ENCODE assay signal across 4 worm cellular contexts in genomic region chrII:14427714-14428113, ce11.
TF ChIP-seq lines count a peak whose summit lies in the region.

No protein-coding gene starts in this region.

TF ChIP-seq in whole organism, L1 larva, 84 proteins besides CTCF, POLR2A, EP300 and RAD21:
- TF ChIP-seq ztf-4 (tag; optimal IDR thresholded peaks at IDR 0.05; lab: Kevin White, UChicago) (no peak), lin-14 (GFP tag; optimal IDR thresholded peaks at IDR 0.05; lab: Kevin White, UChicago) (peak; percentile 56), C34B4.2 (tag; optimal IDR thresholded peaks at IDR 0.05; lab: Kevin White, UChicago) (no peak), unc-86 (tag; optimal IDR thresholded peaks at IDR 0.05; lab: Kevin White, UChicago) (no peak), unc-30 (tag; optimal IDR thresholded peaks at IDR 0.05; lab: Kevin White, UChicago) (peak; percentile 52)

TF ChIP-seq in whole organism, L4 larva, 104 proteins besides CTCF, POLR2A, EP300 and RAD21:
- peak; percentile 36 for TF ChIP-seq aha-1 (tag; lab: Kevin White, UChicago)
- TF ChIP-seq nhr-102 (tag; optimal IDR thresholded peaks at IDR 0.05; lab: Kevin White, UChicago) = no peak
- TF ChIP-seq ceh-32 (tag; optimal IDR thresholded peaks at IDR 0.05; lab: Kevin White, UChicago; ENCODE audit: poor library complexity) = no peak
- TF ChIP-seq zip-11 (GFP tag; IDR thresholded peaks at IDR 0.05; lab: Robert Waterston, UW) = no peak
- TF ChIP-seq saeg-2 (GFP tag; IDR thresholded peaks at IDR 0.05; lab: Robert Waterston, UW) = no peak

TF ChIP-seq in whole organism, late embryonic, 69 proteins besides CTCF, POLR2A, EP300 and RAD21:
- peak; percentile 43 for TF ChIP-seq unc-42 (tag; optimal IDR thresholded peaks at IDR 0.05; lab: Kevin White, UChicago)
- no peak for TF ChIP-seq ceh-24 (tag; optimal IDR thresholded peaks at IDR 0.05; lab: Kevin White, UChicago)

TF ChIP-seq in whole organism, mixed stage, embryonic, 35 proteins besides CTCF, POLR2A, EP300 and RAD21:
- TF ChIP-seq ces-1 (GFP tag; optimal IDR thresholded peaks at IDR 0.05; lab: Kevin White, UChicago) (peak; percentile 21), cnd-1 (tag; optimal IDR thresholded peaks at IDR 0.05; lab: Kevin White, UChicago) (no peak)

Comparison
In these comparisons a context has a peak if more than half of its experiments do, and no peak if none do; other contexts are left out.
1. Of the 29 proteins assayed by ChIP-seq in both whole organism, L4 larva and whole organism, L1 larva: peak only in whole organism, L4 larva: aha-1; only in whole organism, L1 larva: none; in both: none; in neither: 28.